Fruit fly (Drosophila melanogaster) whole organism, adult: ENCODE data around the gene CG14089.

ENCODE experiments used
- CG11617 ChIP-seq: fragments of 200-800 bp; sonication (Bioruptor generic); optimal IDR thresholded peaks from 2 replicates; lab custom pipeline; 2017; ENCODE audit warnings: mild to moderate bottlenecking, missing biosample characterization, missing genetic modification reagents, missing genetic modification characterization
- Hr96 ChIP-seq: fragments of 200-800 bp; sonication (Bioruptor generic); optimal IDR thresholded peaks from 2 replicates; lab custom pipeline; 2016; ENCODE audit warnings: missing biosample characterization, missing genetic modification characterization
- Mnt ChIP-seq: fragments of 200-800 bp; sonication (Bioruptor generic); optimal IDR thresholded peaks from 2 replicates; lab custom pipeline; 2016; ENCODE audit warnings: missing biosample characterization, mild to moderate bottlenecking, missing genetic modification characterization
- kay ChIP-seq: fragments of 200-800 bp; sonication (Bioruptor generic); peaks from one replicate; lab custom pipeline; 2016; ENCODE audit warnings: missing biosample characterization, missing genetic modification characterization, borderline replicate concordance
- toe ChIP-seq: fragments of 200-800 bp; sonication (Bioruptor generic); optimal IDR thresholded peaks from 2 replicates; lab custom pipeline; 2016; ENCODE audit warnings: missing biosample characterization, missing genetic modification characterization

- TF ChIP-seq Mnt (GFP tag; lab: Kevin White, UChicago) (no peak), toe (GFP tag; lab: Kevin White, UChicago) (no peak), Hr96 (GFP tag; lab: Kevin White, UChicago) (no peak), kay (peak; percentile 91), CG11617 (GFP tag; lab: Kevin White, UChicago) (no peak)
These were observed 45.5 kb downstream of the CG14089 start, which contains the start of gene fz2 for dm6 chr3L:19234922-19235702.
